Worm (Caenorhabditis elegans) whole organism, L3 larva: ENCODE measurements around the gene W02G9.4.
"Not testable (repeated sequence)": the region's sequence is repeated elsewhere in the genome, so short reads cannot be mapped to it uniquely, and the experiment has no call there.

Experiments
- R02D3.7 ChIP-seq: fragments of 150-350 bp; optimal IDR thresholded peaks from 2 replicates; lab custom pipeline; 2014; ENCODE audit warnings: missing biosample characterization, missing genetic modification characterization
- ZK546.5 ChIP-seq: sonication (generic microtip); optimal IDR thresholded peaks from 2 replicates; lab custom pipeline; 2017; ENCODE audit warnings: missing biosample characterization, missing genetic modification characterization
- aly-2 ChIP-seq: fragments of 150-350 bp; optimal IDR thresholded peaks from 2 replicates; lab custom pipeline; 2014; ENCODE audit warnings: missing biosample characterization, missing genetic modification characterization
- ama-1 ChIP-seq: fragments of 150-350 bp; optimal IDR thresholded peaks from 2 replicates; lab custom pipeline; 2018
- ceh-16 ChIP-seq: sonication (generic microtip); optimal IDR thresholded peaks from 2 replicates; lab custom pipeline; 2017; ENCODE audit warnings: missing biosample characterization, missing genetic modification characterization
- ceh-28 ChIP-seq: fragments of 150-350 bp; optimal IDR thresholded peaks from 2 replicates; lab custom pipeline; 2014; ENCODE audit warnings: missing biosample characterization, missing genetic modification reagents, missing genetic modification characterization
- ceh-82 ChIP-seq: fragments of 150-350 bp; optimal IDR thresholded peaks from 2 replicates; lab custom pipeline; 2014; ENCODE audit warnings: missing biosample characterization, missing genetic modification characterization
- ceh-9 ChIP-seq: sonication (generic microtip); optimal IDR thresholded peaks from 2 replicates; lab custom pipeline; 2018; ENCODE audit warnings: missing biosample characterization, missing genetic modification characterization
- daf-12 ChIP-seq: fragments of 150-350 bp; optimal IDR thresholded peaks from 2 replicates; lab custom pipeline; 2014; ENCODE audit warnings: missing biosample characterization, missing genetic modification reagents, missing genetic modification characterization
- egl-27 ChIP-seq: sonication (generic microtip); optimal IDR thresholded peaks from 4 replicates; lab custom pipeline; 2017; ENCODE audit warnings: missing biosample characterization, missing genetic modification reagents, missing genetic modification characterization
- elt-1 ChIP-seq: fragments of 150-350 bp; optimal IDR thresholded peaks from 2 replicates; lab custom pipeline; 2014; ENCODE audit warnings: missing biosample characterization, missing genetic modification characterization
- elt-2 ChIP-seq: sonication (generic microtip); optimal IDR thresholded peaks from 2 replicates; lab custom pipeline; 2016; ENCODE audit warnings: missing genetic modification reagents, mild to moderate bottlenecking, missing genetic modification characterization, missing compliant biosample characterization
- elt-3 ChIP-seq, 3 experiments: fragments of 150-350 bp in 1 of 3; sonication (generic microtip) in 2 of 3; optimal IDR thresholded peaks; 2 replicates in 2 of 3; 4 replicates in 1 of 3; lab custom pipeline; 2014 to 2017; ENCODE audit warnings: missing biosample characterization in 3 of 3, missing genetic modification characterization in 3 of 3
- eor-1 ChIP-seq, 2 experiments: fragments of 150-350 bp; optimal IDR thresholded peaks; 2 replicates each; lab custom pipeline; 2014 to 2018; ENCODE audit warnings: missing biosample characterization in 2 of 2, missing genetic modification characterization in 2 of 2
- fkh-10 ChIP-seq: sonication (generic microtip); optimal IDR thresholded peaks from 2 replicates; lab custom pipeline; 2017; ENCODE audit warnings: missing biosample characterization, missing genetic modification reagents, missing genetic modification characterization
- fos-1 ChIP-seq: fragments of 150-350 bp; optimal IDR thresholded peaks from 2 replicates; lab custom pipeline; 2014; ENCODE audit warnings: missing biosample characterization, missing genetic modification characterization
- hmg-11 ChIP-seq: sonication (generic microtip); optimal IDR thresholded peaks from 2 replicates; lab custom pipeline; 2016; ENCODE audit warnings: missing genetic modification characterization, missing compliant biosample characterization
- jun-1 ChIP-seq: fragments of 150-350 bp; optimal IDR thresholded peaks from 2 replicates; lab custom pipeline; 2014; ENCODE audit warnings: missing biosample characterization, missing genetic modification reagents, missing genetic modification characterization
- lin-15B ChIP-seq: fragments of 150-350 bp; optimal IDR thresholded peaks from 2 replicates; lab custom pipeline; 2014; ENCODE audit warnings: missing biosample characterization, missing genetic modification characterization
- lin-39 ChIP-seq: fragments of 150-350 bp; optimal IDR thresholded peaks from 2 replicates; lab custom pipeline; 2018; ENCODE audit warnings: missing biosample characterization, missing genetic modification reagents, missing genetic modification characterization
- lsy-12 ChIP-seq: sonication (generic microtip); optimal IDR thresholded peaks from 2 replicates; lab custom pipeline; 2016; ENCODE audit warnings: mild to moderate bottlenecking, missing genetic modification characterization, missing compliant biosample characterization
- mdl-1 ChIP-seq: fragments of 150-350 bp; optimal IDR thresholded peaks from 2 replicates; lab custom pipeline; 2014; ENCODE audit warnings: missing biosample characterization, missing genetic modification characterization
- mml-1 ChIP-seq: fragments of 150-350 bp; sonication (generic microtip); optimal IDR thresholded peaks from 3 replicates; lab custom pipeline; 2014; ENCODE audit warnings: missing biosample characterization, missing genetic modification characterization
- nfya-1 ChIP-seq: sonication (generic microtip); optimal IDR thresholded peaks from 2 replicates; lab custom pipeline; 2017; ENCODE audit warnings: missing genetic modification characterization, mild to moderate bottlenecking, missing compliant biosample characterization, antibody characterized with exemption, moderate library complexity; ENCODE audit not compliant: insufficient read depth
- nhr-11 ChIP-seq: fragments of 150-350 bp; optimal IDR thresholded peaks from 2 replicates; lab custom pipeline; 2014; ENCODE audit warnings: missing biosample characterization, missing genetic modification characterization
- nhr-23 ChIP-seq: fragments of 150-350 bp; optimal IDR thresholded peaks from 2 replicates; lab custom pipeline; 2014; ENCODE audit warnings: missing biosample characterization, missing genetic modification reagents, missing genetic modification characterization
- nhr-25 ChIP-seq: sonication (generic microtip); optimal IDR thresholded peaks from 2 replicates; lab custom pipeline; 2017; ENCODE audit warnings: missing biosample characterization, missing genetic modification characterization
- nhr-28 ChIP-seq: fragments of 150-350 bp; optimal IDR thresholded peaks from 2 replicates; lab custom pipeline; 2014; ENCODE audit warnings: missing biosample characterization, missing genetic modification characterization
- nhr-43 ChIP-seq: sonication (generic microtip); optimal IDR thresholded peaks from 2 replicates; lab custom pipeline; 2016; ENCODE audit warnings: mild to moderate bottlenecking, missing genetic modification characterization, missing compliant biosample characterization; ENCODE audit not compliant: poor library complexity, severe bottlenecking
- nhr-67 ChIP-seq: fragments of 150-350 bp; optimal IDR thresholded peaks from 2 replicates; lab custom pipeline; 2014; ENCODE audit warnings: missing biosample characterization, missing genetic modification characterization
- nhr-76 ChIP-seq: fragments of 150-350 bp; sonication (generic microtip); optimal IDR thresholded peaks from 5 replicates; lab custom pipeline; 2014; ENCODE audit warnings: missing biosample characterization, missing genetic modification characterization
- nhr-77 ChIP-seq: fragments of 150-350 bp; optimal IDR thresholded peaks from 2 replicates; lab custom pipeline; 2014; ENCODE audit warnings: missing biosample characterization, missing genetic modification characterization
- pqm-1 ChIP-seq: fragments of 150-350 bp; optimal IDR thresholded peaks from 2 replicates; lab custom pipeline; 2017; ENCODE audit warnings: missing biosample characterization, missing genetic modification characterization, inconsistent platforms
- sea-2 ChIP-seq: fragments of 150-350 bp; sonication (generic microtip); optimal IDR thresholded peaks from 4 replicates; lab custom pipeline; 2014; ENCODE audit warnings: missing biosample characterization, missing genetic modification reagents, missing genetic modification characterization
- skn-1 ChIP-seq: fragments of 150-350 bp; optimal IDR thresholded peaks from 2 replicates; lab custom pipeline; 2014; ENCODE audit warnings: missing biosample characterization, missing genetic modification characterization
- snpc-4 ChIP-seq: fragments of 150-350 bp; optimal IDR thresholded peaks from 2 replicates; lab custom pipeline; 2014; ENCODE audit warnings: missing biosample characterization, missing genetic modification characterization
- tbx-2 ChIP-seq: sonication (generic microtip); optimal IDR thresholded peaks from 2 replicates; lab custom pipeline; 2016; ENCODE audit warnings: mild to moderate bottlenecking, missing genetic modification characterization, missing compliant biosample characterization
- unc-39 ChIP-seq: sonication (generic microtip); optimal IDR thresholded peaks from 4 replicates; lab custom pipeline; 2017; ENCODE audit warnings: missing biosample characterization, missing genetic modification characterization
- unc-62 ChIP-seq: fragments of 150-350 bp; sonication (generic microtip); optimal IDR thresholded peaks from 4 replicates; lab custom pipeline; 2014; ENCODE audit warnings: missing biosample characterization, missing genetic modification reagents, missing genetic modification characterization
- zag-1 ChIP-seq: fragments of 150-350 bp; optimal IDR thresholded peaks from 2 replicates; lab custom pipeline; 2014; ENCODE audit warnings: missing biosample characterization, missing genetic modification characterization
- ztf-11 ChIP-seq: fragments of 150-350 bp; optimal IDR thresholded peaks from 2 replicates; lab custom pipeline; 2014; ENCODE audit warnings: missing biosample characterization, missing genetic modification characterization

Gene W02G9.4

DNA sequence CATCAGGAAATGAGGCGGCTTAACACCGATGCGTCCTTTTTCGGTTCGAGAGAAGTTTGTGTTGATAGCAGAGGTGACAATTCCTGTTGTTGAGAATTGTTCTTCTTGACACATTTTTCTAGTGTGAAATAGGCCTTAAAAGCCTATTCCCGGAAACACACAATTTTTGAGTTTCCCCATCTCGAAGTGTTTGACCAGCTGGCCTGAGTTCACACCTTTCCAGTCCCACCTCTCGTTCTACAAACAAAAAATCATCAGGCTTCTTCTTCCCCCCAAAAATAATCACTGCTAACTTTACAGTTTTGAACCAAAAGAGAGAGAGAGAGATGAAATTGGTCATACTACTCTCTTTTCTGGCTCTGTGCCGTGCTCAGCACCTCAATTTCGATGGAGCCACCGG lies at the start of gene W02G9.4:
Gene W02G9.4 (plus strand): TSS at position 301 of the 400 bp plus-strand sequence.
- no peak for TF ChIP-seq nhr-23 (tag; lab: Kevin White, UChicago)
- TF ChIP-seq ceh-82 = no peak
- TF ChIP-seq ztf-11 = no peak
- no peak for TF ChIP-seq elt-2
- TF ChIP-seq nhr-25 (tag; lab: Kevin White, UChicago) = no peak
- no peak for TF ChIP-seq mdl-1 (tag; lab: Kevin White, UChicago)
- no peak for TF ChIP-seq fkh-10
- TF ChIP-seq snpc-4 = no peak

ce11 chrV:2617499-2617898 lies 49.2 kb upstream of the W02G9.4 start:
- TF ChIP-seq ama-1 (lab: Kevin White, UChicago) (no peak), ZK546.5 (no peak), zag-1 (no peak), unc-39 (tag; lab: Kevin White, UChicago) (no peak), fkh-10 (no peak), aly-2 (tag; lab: Kevin White, UChicago) (no peak), nfya-1 (tag; lab: Kevin White, UChicago) (no peak), nhr-11 (tag; lab: Kevin White, UChicago) (no peak), jun-1 (tag; lab: Kevin White, UChicago) (no peak), pqm-1 (tag; lab: Kevin White, UChicago) (no peak)

- no peak for TF ChIP-seq ceh-16 (tag; lab: Kevin White, UChicago)
- no peak for TF ChIP-seq elt-2
- TF ChIP-seq nhr-77 = no peak
Observed at ce11 chrV:2621879-2622278, 44.8 kb upstream of the W02G9.4 start, which contains the start of gene srh-271. srh-271 (minus strand) TSS chrV:2621979.

DNA sequence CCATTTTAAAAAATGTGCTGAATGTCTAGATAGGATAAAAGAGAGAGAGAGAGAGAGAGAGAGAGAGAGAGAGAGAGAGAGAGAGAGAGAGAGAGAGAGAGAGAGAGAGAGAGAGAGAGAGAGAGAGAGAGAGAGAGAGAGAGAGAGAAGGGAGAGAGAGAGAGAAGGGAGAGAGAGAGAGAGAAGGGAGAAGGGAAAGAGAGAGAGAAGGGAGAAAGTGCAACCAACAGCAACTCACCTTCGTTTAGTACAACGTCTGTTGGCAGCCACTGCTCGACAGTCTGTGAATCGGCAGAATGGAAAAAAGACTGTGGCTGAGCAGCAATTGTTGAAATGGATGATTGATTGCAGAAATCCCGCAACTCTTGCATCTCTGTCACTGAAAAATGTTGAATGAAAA lies 42.9 kb upstream of the W02G9.4 start:
- no peak for TF ChIP-seq ama-1 (lab: Kevin White, UChicago)
- no peak for TF ChIP-seq lin-39
- no peak for TF ChIP-seq egl-27 (tag; lab: Kevin White, UChicago)
- TF ChIP-seq lsy-12 (tag; lab: Kevin White, UChicago) = no peak

ce11 chrV:2625360-2625759 lies 41.3 kb upstream of the W02G9.4 start, which contains the start of gene sknr-1:
sknr-1 (minus strand) TSS chrV:2625460.
- not testable (repeated sequence) for TF ChIP-seq eor-1 (tag; optimal IDR thresholded peaks at IDR 0.05; lab: Kevin White, UChicago); ceh-16 (tag; lab: Kevin White, UChicago); nhr-25 (tag; lab: Kevin White, UChicago)

DNA sequence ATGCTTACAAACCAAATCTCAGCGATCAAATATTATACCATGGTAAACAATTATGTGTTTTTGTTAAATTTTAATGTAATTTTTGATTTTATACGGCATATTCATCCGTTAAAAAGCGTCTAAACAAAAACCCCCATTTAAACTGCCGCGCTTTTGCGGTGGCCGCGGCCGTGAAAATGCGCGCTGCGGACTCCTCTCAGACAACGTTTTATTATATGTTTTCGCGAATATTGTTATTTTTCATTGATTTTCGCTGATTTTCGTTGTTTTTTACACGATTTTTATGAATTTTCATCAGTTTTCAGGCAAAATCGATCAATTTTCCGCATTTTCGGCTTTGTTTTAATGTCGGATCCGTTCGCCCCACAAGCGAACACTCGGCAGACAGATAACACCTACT lies 28.2 kb upstream of the W02G9.4 start, which contains the start of gene W02H5.19:
Gene W02H5.19 (plus strand): TSS at position 346 of the 400 bp plus-strand sequence.
- TF ChIP-seq aly-2 (tag; lab: Kevin White, UChicago) (no peak), nhr-67 (no peak), pqm-1 (tag; lab: Kevin White, UChicago) (peak; percentile 17), nhr-23 (tag; lab: Kevin White, UChicago) (peak; percentile 74), elt-1 (no peak), ZK546.5 (no peak), mdl-1 (tag; lab: Kevin White, UChicago) (no peak), egl-27 (tag; lab: Kevin White, UChicago) (no peak), hmg-11 (tag; lab: Kevin White, UChicago) (peak; percentile 64), ztf-11 (no peak), fos-1 (tag; lab: Kevin White, UChicago) (no peak), zag-1 (no peak), mml-1 (tag; lab: Kevin White, UChicago) (no peak), nhr-43 (tag; lab: Kevin White, UChicago) (peak; percentile 93), ceh-28 (tag; lab: Kevin White, UChicago) (peak; percentile 6), daf-12 (tag; lab: Kevin White, UChicago) (no peak), jun-1 (tag; lab: Kevin White, UChicago) (no peak), snpc-4 (peak; percentile 59), nhr-25 (tag; lab: Kevin White, UChicago) (peak; percentile 7), nhr-11 (tag; lab: Kevin White, UChicago) (no peak), ceh-9 (tag; lab: Kevin White, UChicago) (no peak), tbx-2 (tag; lab: Kevin White, UChicago) (no peak), sea-2 (no peak), nhr-28 (tag; lab: Kevin White, UChicago) (no peak), skn-1 (tag; lab: Kevin White, UChicago) (no peak), lin-15B (tag; lab: Kevin White, UChicago) (peak; percentile 72), unc-39 (tag; lab: Kevin White, UChicago) (no peak), nhr-77 (peak; percentile 51), nhr-76 (tag; lab: Kevin White, UChicago) (no peak), elt-2 (peak; percentile 24), elt-3 (tag; optimal IDR thresholded peaks at IDR 0.05; lab: Kevin White, UChicago) (no peak), nfya-1 (tag; lab: Kevin White, UChicago) (peak; percentile 77), R02D3.7 (peak; percentile 32), unc-62 (GFP tag; lab: Kevin White, UChicago) (no peak), ceh-16 (tag; lab: Kevin White, UChicago) (no peak), lsy-12 (tag; lab: Kevin White, UChicago) (peak; percentile 72), eor-1 (tag; optimal IDR thresholded peaks at IDR 0.05; lab: Kevin White, UChicago) (no peak)
